Fruit fly (Drosophila melanogaster) whole organism, embryonic: Measurements from ENCODE around the gene CG7465.
A peak's percentile ranks its signal among the peaks of the same experiment; 100 is the strongest.

ENCODE experiments used
- Ada2b ChIP-seq: fragments of 200-800 bp; sonication (Bioruptor generic); IDR thresholded peaks from 2 replicates; pipeline ENCODE4 v1.3.6; 2022; ENCODE audit warnings: missing biosample characterization, missing genetic modification characterization
- BEAF-32 ChIP-seq: fragments of 200-800 bp; sonication (Bioruptor generic); optimal IDR thresholded peaks from 3 replicates; lab custom pipeline; 2017; ENCODE audit warnings: missing biosample characterization, missing genetic modification characterization, mild to moderate bottlenecking, moderate library complexity, missing genetic modification reagents
- Blimp-1 ChIP-seq: fragments of 200-800 bp; sonication (Bioruptor generic); optimal IDR thresholded peaks from 3 replicates; lab custom pipeline; 2018; ENCODE audit warnings: missing biosample characterization, missing genetic modification characterization, mild to moderate bottlenecking, moderate library complexity, missing genetic modification reagents
- C15 ChIP-seq: fragments of 200-800 bp; sonication (Bioruptor generic); IDR thresholded peaks from 3 replicates; pipeline ENCODE4 v1.3.6; 2022; ENCODE audit warnings: missing biosample characterization, missing genetic modification characterization
- CG10147 ChIP-seq: fragments of 200-800 bp; sonication (Bioruptor generic); optimal IDR thresholded peaks from 2 replicates; lab custom pipeline; 2019; ENCODE audit warnings: missing biosample characterization, mild to moderate bottlenecking, missing genetic modification characterization, moderate library complexity
- CG10431 ChIP-seq: fragments of 200-800 bp; sonication (Bioruptor generic); optimal IDR thresholded peaks from 3 replicates; lab custom pipeline; 2018; ENCODE audit warnings: missing biosample characterization, mild to moderate bottlenecking, missing genetic modification characterization
- CG11247 ChIP-seq: fragments of 200-800 bp; sonication (Bioruptor generic); IDR thresholded peaks from 2 replicates; pipeline ENCODE4 v1.3.6; 2022; ENCODE audit warnings: missing biosample characterization, missing genetic modification characterization
- CG11696 ChIP-seq: fragments of 200-800 bp; sonication (Bioruptor generic); IDR thresholded peaks from 2 replicates; pipeline ENCODE4 v1.3.6; 2022; ENCODE audit warnings: missing biosample characterization, missing genetic modification characterization
- CG12071 ChIP-seq: fragments of 200-800 bp; sonication (Bioruptor generic); optimal IDR thresholded peaks from 3 replicates; lab custom pipeline; 2018; ENCODE audit warnings: missing biosample characterization, mild to moderate bottlenecking, missing genetic modification characterization
- CG12391 ChIP-seq: fragments of 200-800 bp; sonication (Bioruptor generic); optimal IDR thresholded peaks from 3 replicates; lab custom pipeline; 2018; ENCODE audit warnings: missing biosample characterization, mild to moderate bottlenecking, missing genetic modification characterization, moderate library complexity
- CG13424 ChIP-seq: fragments of 200-800 bp; sonication (Bioruptor generic); optimal IDR thresholded peaks from 2 replicates; lab custom pipeline; 2019; ENCODE audit warnings: missing biosample characterization, mild to moderate bottlenecking, missing genetic modification characterization, moderate library complexity
- CG1603 ChIP-seq: fragments of 200-800 bp; sonication (Bioruptor generic); optimal IDR thresholded peaks from 2 replicates; lab custom pipeline; 2019; ENCODE audit warnings: missing biosample characterization, mild to moderate bottlenecking, missing genetic modification characterization, moderate library complexity
- CG18619 ChIP-seq: fragments of 200-800 bp; sonication (Bioruptor generic); optimal IDR thresholded peaks from 3 replicates; lab custom pipeline; 2017; ENCODE audit warnings: missing biosample characterization, mild to moderate bottlenecking, missing genetic modification characterization
- CG3163 ChIP-seq: fragments of 200-800 bp; sonication (Bioruptor generic); optimal IDR thresholded peaks from 3 replicates; lab custom pipeline; 2016; ENCODE audit warnings: missing biosample characterization, missing genetic modification characterization
- CG4424 ChIP-seq: fragments of 200-800 bp; sonication (Bioruptor generic); optimal IDR thresholded peaks from 3 replicates; lab custom pipeline; 2016; ENCODE audit warnings: missing biosample characterization, missing genetic modification characterization
- CG6683 ChIP-seq: fragments of 200-800 bp; sonication (Bioruptor generic); optimal IDR thresholded peaks from 2 replicates; lab custom pipeline; 2017; ENCODE audit warnings: missing biosample characterization, mild to moderate bottlenecking, missing genetic modification characterization, missing genetic modification reagents
- CG7556 ChIP-seq: fragments of 200-800 bp; sonication (Bioruptor generic); optimal IDR thresholded peaks from 2 replicates; lab custom pipeline; 2017; ENCODE audit warnings: missing biosample characterization, mild to moderate bottlenecking, missing genetic modification characterization
- CG9876 ChIP-seq: fragments of 200-800 bp; sonication (Bioruptor generic); optimal IDR thresholded peaks from 2 replicates; lab custom pipeline; 2016; ENCODE audit warnings: missing biosample characterization, missing genetic modification characterization
- CkIIα-i1 ChIP-seq: fragments of 200-800 bp; sonication (Bioruptor generic); IDR thresholded peaks from 2 replicates; pipeline ENCODE4 v1.3.6; 2022; ENCODE audit warnings: missing biosample characterization, missing genetic modification characterization
- Fer1 ChIP-seq: fragments of 200-800 bp; sonication (Bioruptor generic); optimal IDR thresholded peaks from 2 replicates; lab custom pipeline; 2017; ENCODE audit warnings: missing biosample characterization, mild to moderate bottlenecking, missing genetic modification characterization
- HHEX ChIP-seq: fragments of 200-800 bp; sonication (Bioruptor generic); optimal IDR thresholded peaks from 3 replicates; lab custom pipeline; 2017; ENCODE audit warnings: missing biosample characterization, mild to moderate bottlenecking, missing genetic modification characterization, missing genetic modification reagents
- HLH54F ChIP-seq: fragments of 200-800 bp; sonication (Bioruptor generic); optimal IDR thresholded peaks from 3 replicates; lab custom pipeline; 2016; ENCODE audit warnings: missing biosample characterization, missing genetic modification characterization
- MTF-1 ChIP-seq: fragments of 200-800 bp; sonication (Bioruptor generic); optimal IDR thresholded peaks from 2 replicates; lab custom pipeline; 2018; ENCODE audit warnings: missing biosample characterization, mild to moderate bottlenecking, missing genetic modification characterization, borderline replicate concordance
- Med ChIP-seq: fragments of 200-800 bp; sonication (Bioruptor generic); peaks from one replicate; lab custom pipeline; 2016; ENCODE audit warnings: missing biosample characterization, missing genetic modification characterization, mild to moderate bottlenecking, inconsistent platforms, moderate library complexity
- NFAT ChIP-seq: fragments of 200-800 bp; sonication (Bioruptor generic); IDR thresholded peaks from 2 replicates; pipeline ENCODE4 v1.3.6; 2022; ENCODE audit warnings: missing biosample characterization, missing genetic modification characterization
- Optix ChIP-seq: fragments of 200-800 bp; sonication (Bioruptor generic); IDR thresholded peaks from 3 replicates; pipeline ENCODE4 v1.3.6; 2022; ENCODE audit warnings: missing biosample characterization, missing genetic modification characterization
- Sox102F ChIP-seq: fragments of 200-800 bp; sonication (Bioruptor generic); optimal IDR thresholded peaks from 2 replicates; lab custom pipeline; 2018; ENCODE audit warnings: missing biosample characterization, mild to moderate bottlenecking, missing genetic modification characterization, moderate library complexity
- Ssrp ChIP-seq: fragments of 200-800 bp; sonication (Bioruptor generic); optimal IDR thresholded peaks from 2 replicates; lab custom pipeline; 2018; ENCODE audit warnings: missing biosample characterization, mild to moderate bottlenecking, missing genetic modification characterization, moderate library complexity
- Vsx1 ChIP-seq: fragments of 200-800 bp; sonication (Bioruptor generic); optimal IDR thresholded peaks from 2 replicates; lab custom pipeline; 2017; ENCODE audit warnings: missing biosample characterization, mild to moderate bottlenecking, missing genetic modification characterization, missing genetic modification reagents
- ase ChIP-seq: fragments of 200-800 bp; sonication (Bioruptor generic); IDR thresholded peaks from 3 replicates; pipeline ENCODE4 v1.3.6; 2022; ENCODE audit warnings: missing biosample characterization, missing genetic modification characterization
- bcd ChIP-seq: fragments of 200-800 bp; sonication (Bioruptor generic); optimal IDR thresholded peaks from 2 replicates; lab custom pipeline; 2017; ENCODE audit warnings: missing biosample characterization, mild to moderate bottlenecking, missing genetic modification characterization
- bowl ChIP-seq: fragments of 200-800 bp; sonication (Bioruptor generic); IDR thresholded peaks from 2 replicates; pipeline ENCODE4 v1.3.6; 2022; ENCODE audit warnings: missing biosample characterization, missing genetic modification characterization
- br ChIP-seq: fragments of >200 bp; optimal IDR thresholded peaks from 2 replicates; lab custom pipeline; 2017
- eyg ChIP-seq: fragments of 200-800 bp; sonication (Bioruptor generic); optimal IDR thresholded peaks from 3 replicates; lab custom pipeline; 2016; ENCODE audit warnings: missing biosample characterization, missing genetic modification characterization
- fd64A ChIP-seq: fragments of 200-800 bp; sonication (Bioruptor generic); optimal IDR thresholded peaks from 3 replicates; lab custom pipeline; 2018; ENCODE audit warnings: missing biosample characterization, mild to moderate bottlenecking, missing genetic modification characterization
- gro ChIP-seq: fragments of 200-800 bp; sonication (Bioruptor generic); optimal IDR thresholded peaks from 2 replicates; lab custom pipeline; 2016; ENCODE audit warnings: missing biosample characterization, missing genetic modification characterization
- luna ChIP-seq: fragments of 200-800 bp; sonication (Bioruptor generic); optimal IDR thresholded peaks from 2 replicates; lab custom pipeline; 2016; ENCODE audit warnings: missing biosample characterization, missing genetic modification characterization
- mirr ChIP-seq: fragments of 200-800 bp; sonication (Bioruptor generic); optimal IDR thresholded peaks from 3 replicates; lab custom pipeline; 2018; ENCODE audit warnings: missing biosample characterization, mild to moderate bottlenecking, missing genetic modification characterization
- pan ChIP-seq, 4 experiments: fragments of >200 bp in 3 of 4; fragments of 200-800 bp in 1 of 4; sonication (Bioruptor generic) in 1 of 4; optimal IDR thresholded peaks in 3 of 4; IDR thresholded peaks in 1 of 4; 2 replicates each; pipeline versions ENCODE4 v1.3.6 to Lab custom; 2017 to 2022; ENCODE audit warnings: missing biosample characterization in 2 of 4, missing genetic modification characterization in 2 of 4, mixed read lengths in 1 of 4
- peb ChIP-seq: fragments of 200-800 bp; sonication (Bioruptor generic); IDR thresholded peaks from 2 replicates; pipeline ENCODE4 v1.3.6; 2022; ENCODE audit warnings: missing biosample characterization, missing genetic modification characterization
- ranshi ChIP-seq: fragments of 200-800 bp; sonication (Bioruptor generic); IDR thresholded peaks from 2 replicates; pipeline ENCODE4 v1.3.6; 2022; ENCODE audit warnings: missing biosample characterization, missing genetic modification characterization
- schlank ChIP-seq: fragments of 200-800 bp; sonication (Bioruptor generic); optimal IDR thresholded peaks from 2 replicates; lab custom pipeline; 2018; ENCODE audit warnings: missing biosample characterization, mild to moderate bottlenecking, missing genetic modification characterization
- sd ChIP-seq: fragments of 200-800 bp; sonication (Bioruptor generic); optimal IDR thresholded peaks from 3 replicates; lab custom pipeline; 2018; ENCODE audit warnings: missing biosample characterization, mild to moderate bottlenecking, missing genetic modification characterization, moderate library complexity
- stwl ChIP-seq: fragments of 200-800 bp; sonication (Bioruptor generic); optimal IDR thresholded peaks from 3 replicates; lab custom pipeline; 2018; ENCODE audit warnings: missing biosample characterization, mild to moderate bottlenecking, missing genetic modification characterization, moderate library complexity
- sug ChIP-seq: fragments of 200-800 bp; optimal IDR thresholded peaks from 2 replicates; lab custom pipeline; 2019; ENCODE audit warnings: missing biosample characterization, mild to moderate bottlenecking, missing genetic modification characterization, moderate library complexity
- ttk ChIP-seq: fragments of 200-800 bp; sonication (Bioruptor generic); IDR thresholded peaks from 2 replicates; pipeline ENCODE4 v2.1.2; 2022; ENCODE audit warnings: missing biosample characterization, missing genetic modification characterization

The CG7465 gene

dm6 chr3L:4516378-4516777 is 36.3 kb downstream of the CG7465 start (continued):
- TF ChIP-seq HLH54F (GFP tag; lab: Kevin White, UChicago) = no peak
- TF ChIP-seq ase (GFP tag; lab: Robert Waterston, UW) = 0 out of 3 replicates have a peak, but pooled peaks have one; percentile 13
- no peak for TF ChIP-seq sd
- no peak for TF ChIP-seq CG10147 (GFP tag; lab: Kevin White, UChicago)
- no peak for TF ChIP-seq schlank (tag; lab: Kevin White, UChicago)
- no peak for TF ChIP-seq CG12071 (GFP tag; lab: Kevin White, UChicago)

- peak; percentile 41 for TF ChIP-seq Blimp-1 (GFP tag; lab: Kevin White, UChicago)
- TF ChIP-seq NFAT (GFP tag; lab: Robert Waterston, UW) = no peak
These were observed 39.4 kb downstream of the CG7465 start for dm6 chr3L:4519417-4519931.

- TF ChIP-seq eyg (GFP tag; lab: Kevin White, UChicago) = peak; percentile 37
- TF ChIP-seq Ssrp (tag; lab: Kevin White, UChicago) = no peak
- TF ChIP-seq CkIIα-i1 = no peak; the same call in 1 of the 2 replicates
- TF ChIP-seq HHEX (GFP tag; lab: Kevin White, UChicago) = peak; percentile 59
- TF ChIP-seq bcd (GFP tag; lab: Kevin White, UChicago) = peak; percentile 29
- no peak for TF ChIP-seq CG12391 (tag; lab: Kevin White, UChicago)
- TF ChIP-seq CG3163 (GFP tag; lab: Kevin White, UChicago) = no peak
- no peak for TF ChIP-seq BEAF-32 (GFP tag; lab: Kevin White, UChicago)
- TF ChIP-seq CG18619 = peak; percentile 3
- TF ChIP-seq gro = peak; percentile 68
- TF ChIP-seq Vsx1 = peak; percentile 15
- 0 out of 2 replicates have a peak, but pooled peaks have one; percentile 5 for TF ChIP-seq CG11247 (GFP tag; lab: Robert Waterston, UW)
- peak; percentile 2 for TF ChIP-seq Sox102F
- TF ChIP-seq fd64A (GFP tag; lab: Kevin White, UChicago) = peak; percentile 25
- TF ChIP-seq bowl (GFP tag; lab: Robert Waterston, UW) = peak; percentile 29; the same call in 1 of the 2 replicates
- TF ChIP-seq luna = peak; percentile 40
- peak; percentile 20 for TF ChIP-seq CG1603 (tag; lab: Kevin White, UChicago)
- no peak for TF ChIP-seq sug (tag; lab: Kevin White, UChicago)
- peak; percentile 54 for TF ChIP-seq CG11696 (GFP tag; lab: Robert Waterston, UW)
- 0 out of 2 replicates have a peak, but pooled peaks have one; percentile 17 for TF ChIP-seq Ada2b (GFP tag; lab: Robert Waterston, UW)
- TF ChIP-seq stwl (tag; lab: Kevin White, UChicago) = no peak
- TF ChIP-seq br (lab: Kevin White, UChicago) = no peak
- peak; percentile 76 for TF ChIP-seq Med (GFP tag; lab: Kevin White, UChicago)
- TF ChIP-seq CG13424 = no peak
- peak; percentile 43; the same call in 1 of the 2 replicates for TF ChIP-seq ranshi
- no peak for TF ChIP-seq CG9876 (GFP tag; lab: Kevin White, UChicago)
- TF ChIP-seq CG10431 (GFP tag; lab: Kevin White, UChicago) = no peak
- TF ChIP-seq Optix = no peak
- TF ChIP-seq C15 (GFP tag; lab: Robert Waterston, UW) = peak; percentile 50; the same call in 1 of the 3 replicates
- no peak for TF ChIP-seq CG4424 (GFP tag; lab: Kevin White, UChicago)
- peak; percentile 15 for TF ChIP-seq CG7556 (GFP tag; lab: Kevin White, UChicago)
- peak; percentile 61 for TF ChIP-seq Fer1 (GFP tag; lab: Kevin White, UChicago)
- TF ChIP-seq mirr (GFP tag; lab: Kevin White, UChicago) = peak; percentile 50
- no peak for TF ChIP-seq peb (GFP tag; lab: Robert Waterston, UW)
- TF ChIP-seq CG6683 (GFP tag; lab: Kevin White, UChicago) = peak; percentile 41
- peak; percentile 55 for TF ChIP-seq MTF-1 (GFP tag; lab: Kevin White, UChicago)
- TF ChIP-seq pan (optimal IDR thresholded peaks at IDR 0.05; lab: Kevin White, UChicago) = no peak
- TF ChIP-seq pan (GFP tag; optimal IDR thresholded peaks at IDR 0.05 in 1 of 2, IDR thresholded peaks at IDR 0.05 in 1 of 2) = peak in 1 of 2 experiments; percentile 25
- no peak for TF ChIP-seq ttk (GFP tag; lab: Robert Waterston, UW)
These were observed 41.7 kb downstream of the CG7465 start for dm6 chr3L:4521809-4522208.
